Fruit fly (Drosophila melanogaster): ENCODE results near the gene Gpdh1.

The Gpdh1 gene

DNA sequence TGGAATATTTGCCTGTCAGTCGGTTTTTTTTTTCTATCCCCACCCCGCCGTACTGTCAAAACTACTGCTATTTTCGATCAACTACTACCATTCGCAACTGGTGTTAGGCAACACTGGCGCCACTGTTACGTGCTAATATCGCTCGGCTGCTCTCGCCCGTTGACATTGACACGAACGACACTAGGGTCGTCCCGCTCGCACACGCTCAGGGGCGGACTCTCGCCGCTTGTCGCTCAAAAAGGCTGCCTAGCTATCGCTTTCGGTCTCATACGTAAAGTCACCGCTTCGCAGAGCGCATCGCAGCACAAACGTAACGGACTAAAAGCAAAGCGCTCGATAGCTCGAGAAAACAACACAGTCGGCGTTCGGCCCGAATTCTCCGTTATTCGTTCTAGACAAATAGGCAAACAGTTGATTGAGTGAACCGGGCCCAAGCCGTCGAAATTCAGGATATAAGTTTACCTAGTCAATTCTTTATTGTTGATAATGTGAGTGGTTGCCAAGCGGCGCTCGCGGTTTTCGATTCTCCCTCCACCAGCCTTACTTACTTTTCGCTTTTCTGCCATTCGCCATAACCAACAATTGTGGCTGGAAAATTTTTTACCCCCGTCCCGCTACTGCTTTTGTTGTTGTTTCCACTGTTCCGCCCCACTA is 39.0 kb downstream of the Gpdh1 start:
- TF ChIP-seq insv (optimal IDR thresholded peaks at IDR 0.05) (no peak), Myc (optimal IDR thresholded peaks at IDR 0.05) (no peak), Sin3A (optimal IDR thresholded peaks at IDR 0.05) (no peak), ttk (optimal IDR thresholded peaks at IDR 0.05) (no peak), h (optimal IDR thresholded peaks at IDR 0.05) (no peak), psq (optimal IDR thresholded peaks at IDR 0.05) (no peak)

DNA sequence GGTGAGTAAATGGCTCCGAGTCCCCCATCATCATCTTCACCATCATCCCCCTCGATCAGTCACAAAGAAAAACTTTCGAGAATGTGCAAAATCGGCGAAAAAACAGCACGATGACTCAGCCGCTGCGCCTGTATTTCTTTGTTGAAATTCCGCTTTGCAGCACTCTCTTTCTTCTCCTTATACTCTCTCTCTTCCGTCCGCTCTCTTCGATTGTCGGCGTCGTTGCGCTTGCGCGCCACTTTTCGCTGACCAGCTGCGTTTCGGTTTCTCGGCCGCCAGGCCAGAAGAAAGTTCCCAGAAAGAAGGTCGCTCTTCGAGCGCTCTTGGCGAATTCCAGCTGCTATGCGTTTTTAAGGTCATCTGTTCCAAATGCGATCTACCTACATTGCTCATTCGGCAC is 39.8 kb downstream of the Gpdh1 start:
- TF ChIP-seq ttk (optimal IDR thresholded peaks at IDR 0.05) (no peak), Myc (optimal IDR thresholded peaks at IDR 0.05) (no peak), h (optimal IDR thresholded peaks at IDR 0.05) (no peak), insv (optimal IDR thresholded peaks at IDR 0.05) (no peak), Sin3A (optimal IDR thresholded peaks at IDR 0.05) (no peak), psq (optimal IDR thresholded peaks at IDR 0.05) (no peak)

DNA sequence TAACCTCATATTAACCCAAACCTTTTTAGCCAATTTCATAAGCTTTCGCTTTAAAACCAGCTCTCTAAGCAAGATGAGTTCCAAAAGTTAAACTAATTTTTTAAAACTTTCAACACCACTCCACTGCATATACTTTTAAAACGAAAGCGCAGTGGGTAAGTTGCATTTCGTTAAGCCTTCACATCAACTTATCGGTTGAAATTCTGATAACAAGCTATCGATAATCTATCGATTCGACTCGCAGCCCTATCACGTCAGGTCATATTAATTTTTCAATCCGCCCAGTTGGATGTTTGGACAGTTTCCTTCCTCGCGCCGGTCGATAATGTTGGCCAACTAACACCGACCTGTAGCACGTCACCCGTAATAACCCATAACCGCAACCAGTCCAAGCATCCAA is 42.7 kb downstream of the Gpdh1 start, which contains the start of gene ifc:
Gene ifc, plus strand, starts transcription at position 255 of the 400 bp plus-strand sequence.
- TF ChIP-seq Myc (optimal IDR thresholded peaks at IDR 0.05) = no peak
- no peak for TF ChIP-seq Sin3A (optimal IDR thresholded peaks at IDR 0.05)
- TF ChIP-seq insv (optimal IDR thresholded peaks at IDR 0.05) = no peak
- TF ChIP-seq psq (optimal IDR thresholded peaks at IDR 0.05) = no peak
- no peak for TF ChIP-seq h (optimal IDR thresholded peaks at IDR 0.05)
- no peak for TF ChIP-seq ttk (optimal IDR thresholded peaks at IDR 0.05)

DNA sequence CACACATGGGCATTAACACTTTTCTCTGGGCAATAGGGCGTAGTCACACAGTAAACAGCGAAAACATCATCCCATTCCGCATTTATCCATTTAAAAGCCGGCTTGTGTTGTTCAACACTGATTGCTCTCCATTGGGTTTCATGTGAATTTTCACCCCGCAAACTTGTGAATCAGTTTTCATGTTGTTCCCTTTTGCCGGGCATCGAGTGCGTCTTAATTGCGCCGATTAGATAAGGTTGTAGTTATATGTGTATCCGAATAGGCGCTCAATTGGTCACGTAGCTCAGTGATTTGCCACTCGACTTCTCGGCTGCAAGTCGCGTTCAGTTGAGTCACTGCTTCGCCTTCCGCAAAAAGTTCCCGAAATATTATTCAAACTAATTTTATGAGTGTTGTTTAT is 43.5 kb downstream of the Gpdh1 start:
- TF ChIP-seq h (optimal IDR thresholded peaks at IDR 0.05) (no peak), psq (optimal IDR thresholded peaks at IDR 0.05) (no peak), ttk (optimal IDR thresholded peaks at IDR 0.05) (no peak), Myc (optimal IDR thresholded peaks at IDR 0.05) (no peak), insv (optimal IDR thresholded peaks at IDR 0.05) (no peak), Sin3A (optimal IDR thresholded peaks at IDR 0.05) (no peak)

DNA sequence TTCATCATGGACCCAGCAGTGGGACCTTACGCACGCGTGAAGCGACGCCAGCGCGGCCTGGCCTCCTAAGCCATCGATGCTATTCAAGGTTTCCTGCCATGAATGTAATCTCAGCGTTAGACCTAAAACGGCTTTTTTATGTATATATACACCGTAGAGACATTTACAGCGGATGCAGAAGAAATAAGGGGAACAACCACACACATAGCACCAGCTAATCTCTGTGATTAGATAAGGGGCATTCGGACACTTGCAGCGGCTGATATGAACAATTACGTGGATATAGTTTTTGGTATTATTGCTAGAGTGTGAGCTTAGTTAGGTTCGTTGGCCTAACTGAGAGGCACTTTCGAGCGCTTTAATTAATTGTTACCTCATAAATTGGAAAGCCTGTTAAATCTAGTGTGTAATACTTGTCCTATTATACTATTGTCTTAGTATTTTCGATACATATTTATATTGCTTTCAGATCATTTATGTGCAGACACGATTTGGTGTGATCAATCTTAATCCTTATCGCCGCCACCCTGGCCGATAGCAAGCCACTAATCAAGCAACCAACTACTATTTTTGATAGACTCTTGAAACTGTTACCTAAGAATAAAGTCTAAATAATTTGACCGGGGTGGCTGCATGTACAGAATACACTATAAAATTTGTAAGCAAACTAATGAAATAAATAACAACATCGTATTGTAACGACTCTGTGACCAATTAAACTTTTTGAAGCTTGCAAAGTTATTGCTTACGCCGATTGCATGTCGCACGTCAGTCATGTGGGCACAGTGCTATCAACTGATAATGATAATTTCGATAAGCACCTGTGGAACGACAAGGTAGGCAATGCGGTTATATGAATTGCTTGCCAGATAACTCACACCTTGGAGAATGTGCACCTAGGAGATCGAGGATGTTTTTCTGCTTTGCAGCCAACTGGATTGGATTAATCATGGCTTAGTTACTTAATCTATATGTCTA is 45.0 kb downstream of the Gpdh1 start:
- TF ChIP-seq ttk (optimal IDR thresholded peaks at IDR 0.05) (no peak), Sin3A (optimal IDR thresholded peaks at IDR 0.05) (no peak), Myc (optimal IDR thresholded peaks at IDR 0.05) (no peak), psq (optimal IDR thresholded peaks at IDR 0.05) (no peak), h (optimal IDR thresholded peaks at IDR 0.05) (no peak), insv (optimal IDR thresholded peaks at IDR 0.05) (no peak)

DNA sequence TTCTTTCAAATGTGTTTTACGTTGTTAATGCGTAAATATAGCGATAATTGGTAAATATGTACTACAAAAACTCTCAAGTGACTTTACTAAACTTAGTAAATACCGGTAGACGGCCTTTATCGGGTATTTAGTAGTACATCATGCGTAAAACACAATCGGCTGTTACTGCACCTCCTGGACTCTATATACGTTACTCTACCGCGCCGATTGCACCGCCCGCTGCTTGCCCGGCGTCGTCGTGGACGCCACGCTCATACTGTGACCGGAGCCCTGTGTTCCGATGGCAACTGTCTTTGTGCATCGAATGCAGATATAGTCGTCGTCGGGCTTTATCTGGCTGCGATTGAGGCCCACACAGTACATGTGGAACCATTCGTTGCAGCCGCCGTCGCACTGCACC is 47.0 kb downstream of the Gpdh1 start:
- TF ChIP-seq Sin3A (optimal IDR thresholded peaks at IDR 0.05) (no peak), insv (optimal IDR thresholded peaks at IDR 0.05) (no peak), ttk (optimal IDR thresholded peaks at IDR 0.05) (no peak), psq (optimal IDR thresholded peaks at IDR 0.05) (no peak), Myc (optimal IDR thresholded peaks at IDR 0.05) (no peak), h (optimal IDR thresholded peaks at IDR 0.05) (no peak)

DNA sequence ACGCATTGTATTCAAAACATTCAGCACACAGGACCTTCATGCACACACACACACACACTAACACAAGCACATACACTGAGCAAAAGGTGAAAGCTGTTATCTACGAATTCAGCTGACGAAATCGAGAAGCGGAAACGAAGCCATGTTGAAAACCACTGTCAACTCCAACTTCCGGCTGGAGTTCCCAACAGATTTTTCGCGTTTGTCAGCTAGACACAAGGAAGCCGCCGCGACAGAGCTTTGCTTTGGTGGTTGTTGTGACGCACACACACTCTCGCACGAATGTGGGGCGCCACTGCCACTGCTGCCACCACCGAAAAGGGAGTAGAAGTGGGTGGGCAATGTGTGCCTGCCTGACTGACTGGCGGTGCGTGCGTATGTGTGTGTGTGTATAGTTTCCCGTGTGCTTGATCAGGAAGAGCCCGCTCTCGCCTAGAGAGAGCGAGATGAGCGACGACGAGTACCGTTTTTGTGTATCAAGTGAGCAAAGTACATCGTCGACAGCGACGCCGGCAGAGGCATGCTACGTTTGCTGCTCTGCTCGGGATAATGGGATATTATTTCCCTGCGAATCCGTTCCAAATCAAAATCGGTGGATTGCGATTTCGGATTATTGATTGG is 54.3 kb downstream of the Gpdh1 start:
- TF ChIP-seq Myc (optimal IDR thresholded peaks at IDR 0.05) (no peak), Sin3A (optimal IDR thresholded peaks at IDR 0.05) (no peak), h (optimal IDR thresholded peaks at IDR 0.05) (no peak), ttk (optimal IDR thresholded peaks at IDR 0.05) (no peak), psq (optimal IDR thresholded peaks at IDR 0.05) (no peak), insv (optimal IDR thresholded peaks at IDR 0.05) (no peak)

DNA sequence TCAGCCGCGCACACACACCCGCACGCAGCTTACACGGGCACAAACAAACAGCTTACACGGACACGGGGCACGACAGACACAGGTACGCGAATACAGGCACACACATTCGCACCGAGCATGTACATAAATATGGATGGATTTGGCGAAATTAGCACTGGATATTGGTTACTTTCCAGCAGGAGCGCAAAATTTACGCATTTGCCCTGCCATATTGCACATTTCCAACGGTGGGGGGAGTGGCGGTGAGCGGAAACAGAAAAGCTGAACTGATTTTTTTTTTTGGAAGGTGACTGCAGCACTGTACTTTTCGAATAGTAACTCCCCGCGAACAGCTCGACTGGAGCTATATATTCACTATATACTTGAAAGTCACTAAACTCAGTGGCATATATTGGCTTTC is 54.9 kb downstream of the Gpdh1 start:
- TF ChIP-seq ttk (optimal IDR thresholded peaks at IDR 0.05) (no peak), Sin3A (optimal IDR thresholded peaks at IDR 0.05) (no peak), psq (optimal IDR thresholded peaks at IDR 0.05) (no peak), h (optimal IDR thresholded peaks at IDR 0.05) (no peak), insv (optimal IDR thresholded peaks at IDR 0.05) (no peak), Myc (optimal IDR thresholded peaks at IDR 0.05) (no peak)
